Worm (Caenorhabditis elegans) whole organism, L4 larva: ENCODE results near the gene clec-166.

Experiments
- dmd-9 ChIP-seq: fragments of 200-800 bp; sonication (Bioruptor generic); IDR thresholded peaks from 2 replicates; pipeline ENCODE4 v1.3.6; 2022; ENCODE audit warnings: missing genetic modification reagents, missing genetic modification characterization, missing compliant biosample characterization
- mdl-1 ChIP-seq, 2 experiments: fragments of 150-350 bp in 1 of 2; sonication (generic microtip) in 1 of 2; optimal IDR thresholded peaks; 2 replicates each; lab custom pipeline; 2014 to 2017; ENCODE audit warnings: missing biosample characterization in 2 of 2, missing genetic modification characterization in 2 of 2

ce11 chrIV:1213192-1213591 lies 38.0 kb downstream of the clec-166 start:
- peak in 1 of 2 experiments; percentile 9 for TF ChIP-seq mdl-1 (tag; optimal IDR thresholded peaks at IDR 0.05; lab: Kevin White, UChicago)
- TF ChIP-seq dmd-9, result no peak
